ENCODE assay signal across 4 worm cellular contexts in genomic region chrIII:11238309-11238708, ce11.
TF ChIP-seq lines count a peak whose summit lies in the region.

No protein-coding gene starts in this region.

TF ChIP-seq in whole organism, L3 larva, 47 proteins besides CTCF, POLR2A, EP300 and RAD21:
- no peak for TF ChIP-seq mml-1 (tag; optimal IDR thresholded peaks at IDR 0.05; lab: Kevin White, UChicago)
- peak; percentile 87 for TF ChIP-seq nfya-1 (tag; optimal IDR thresholded peaks at IDR 0.05; lab: Kevin White, UChicago; ENCODE audit: insufficient read depth)

TF ChIP-seq in whole organism, L4 larva, 104 proteins besides CTCF, POLR2A, EP300 and RAD21:
- TF ChIP-seq nhr-42 (GFP tag; IDR thresholded peaks at IDR 0.05; lab: Robert Waterston, UW) (no peak), lin-38 (GFP tag; IDR thresholded peaks at IDR 0.05; lab: Robert Waterston, UW) (0 out of 2 replicates have a peak, but pooled peaks have one; percentile 19)

TF ChIP-seq in whole organism, late embryonic, 69 proteins besides CTCF, POLR2A, EP300 and RAD21:
- TF ChIP-seq elt-2 (tag; optimal IDR thresholded peaks at IDR 0.05; lab: Kevin White, UChicago): no peak
- peak; percentile 82 for TF ChIP-seq nfya-1 (tag; optimal IDR thresholded peaks at IDR 0.05; lab: Kevin White, UChicago)

TF ChIP-seq in whole organism, young adult, 124 proteins besides CTCF, POLR2A, EP300 and RAD21:
- peak; percentile 40; the same call in 1 of the 2 replicates for TF ChIP-seq ekl-4 (GFP tag; IDR thresholded peaks at IDR 0.05; lab: Robert Waterston, UW)
- no peak for TF ChIP-seq F57A8.1 (GFP tag; optimal IDR thresholded peaks at IDR 0.05; lab: Kevin White, UChicago)
- TF ChIP-seq madf-6 (GFP tag; IDR thresholded peaks at IDR 0.05; lab: Robert Waterston, UW): 0 out of 2 replicates have a peak, but pooled peaks have one; percentile 20
- no peak for TF ChIP-seq nhr-179 (tag; optimal IDR thresholded peaks at IDR 0.05; lab: Kevin White, UChicago)
- TF ChIP-seq pbrm-1 (GFP tag; IDR thresholded peaks at IDR 0.05; lab: Robert Waterston, UW): 0 out of 2 replicates have a peak, but pooled peaks have one; percentile 21
- TF ChIP-seq ceh-27 (GFP tag; optimal IDR thresholded peaks at IDR 0.05; lab: Kevin White, UChicago): no peak
TF ChIP-seq in whole organism, young adult: peak in this region for 3.
